Worm (Caenorhabditis elegans): ENCODE results near the gene F28D1.6.

- TF ChIP-seq sptf-1 (tag; optimal IDR thresholded peaks at IDR 0.05) (no peak), nhr-237 (tag; optimal IDR thresholded peaks at IDR 0.05) (no peak), nhr-76 (tag; optimal IDR thresholded peaks at IDR 0.05) (no peak), pha-4 (tag; optimal IDR thresholded peaks at IDR 0.05) (no peak), lin-13 (tag; optimal IDR thresholded peaks at IDR 0.05) (no peak), nhr-28 (tag; optimal IDR thresholded peaks at IDR 0.05) (no peak), hlh-1 (tag; optimal IDR thresholded peaks at IDR 0.05) (no peak), unc-39 (tag; optimal IDR thresholded peaks at IDR 0.05) (no peak), ztf-11 (tag; optimal IDR thresholded peaks at IDR 0.05) (no peak)
Observed at ce11 chrIV:12350235-12350634, 34.7 kb downstream of the F28D1.6 start.

Measured in whole organism, mixed stage, embryonic.